Worm (Caenorhabditis elegans) whole organism, L4 larva: ENCODE measurements around the gene clec-168.
A peak's percentile ranks its signal among the peaks of the same experiment; 100 is the strongest.

Source experiments
- F37D6.2 ChIP-seq: sonication (generic microtip); optimal IDR thresholded peaks from 2 replicates; lab custom pipeline; 2016; ENCODE audit warnings: mild to moderate bottlenecking, missing genetic modification characterization, missing compliant biosample characterization
- Y48G9A.11 ChIP-seq: fragments of 200-800 bp; sonication (Bioruptor generic); IDR thresholded peaks from 2 replicates; pipeline ENCODE4 v1.3.6; 2022; ENCODE audit warnings: missing genetic modification reagents, missing genetic modification characterization, missing compliant biosample characterization
- aha-1 ChIP-seq: fragments of 150-350 bp; peaks from one replicate; lab custom pipeline; 2014; ENCODE audit warnings: missing biosample characterization, missing genetic modification characterization
- cey-2 ChIP-seq: sonication (generic microtip); optimal IDR thresholded peaks from 3 replicates; lab custom pipeline; 2017; ENCODE audit warnings: missing genetic modification characterization, mild to moderate bottlenecking, missing compliant biosample characterization, antibody characterized with exemption, borderline replicate concordance; ENCODE audit not compliant: insufficient read depth
- daf-16 ChIP-seq, 3 experiments: sonication (generic microtip); optimal IDR thresholded peaks; 2 replicates each; lab custom pipeline; 2016 to 2017; ENCODE audit warnings: missing genetic modification characterization in 3 of 3, missing genetic modification reagents in 3 of 3, mild to moderate bottlenecking in 2 of 3, missing compliant biosample characterization in 2 of 3, missing biosample characterization in 1 of 3, moderate library complexity in 1 of 3
- daf-8 ChIP-seq: fragments of 200-800 bp; sonication (Bioruptor generic); IDR thresholded peaks from 2 replicates; pipeline ENCODE4 v1.3.6; 2022; ENCODE audit warnings: missing genetic modification characterization, missing compliant biosample characterization
- dmd-6 ChIP-seq: fragments of 200-800 bp; sonication (Bioruptor generic); IDR thresholded peaks from 2 replicates; pipeline ENCODE4 v1.3.6; 2022; ENCODE audit warnings: missing genetic modification reagents, missing genetic modification characterization, missing compliant biosample characterization
- dmd-8 ChIP-seq: fragments of 200-800 bp; sonication (Bioruptor generic); IDR thresholded peaks from 2 replicates; pipeline ENCODE4 v1.3.6; 2022; ENCODE audit warnings: missing genetic modification characterization, missing compliant biosample characterization
- dmd-9 ChIP-seq: fragments of 200-800 bp; sonication (Bioruptor generic); IDR thresholded peaks from 2 replicates; pipeline ENCODE4 v1.3.6; 2022; ENCODE audit warnings: missing genetic modification reagents, missing genetic modification characterization, missing compliant biosample characterization
- dve-1 ChIP-seq: sonication (generic microtip); optimal IDR thresholded peaks from 2 replicates; lab custom pipeline; 2017; ENCODE audit warnings: antibody characterized with exemption, mild to moderate bottlenecking, missing genetic modification characterization, missing compliant biosample characterization; ENCODE audit not compliant: insufficient read depth
- fos-1 ChIP-seq: fragments of 150-350 bp; optimal IDR thresholded peaks from 2 replicates; lab custom pipeline; 2014; ENCODE audit warnings: missing biosample characterization, missing genetic modification characterization
- gei-8 ChIP-seq: fragments of 200-800 bp; sonication (Bioruptor generic); optimal IDR thresholded peaks from 2 replicates; lab custom pipeline; 2018; ENCODE audit warnings: mild to moderate bottlenecking, missing genetic modification characterization, missing compliant biosample characterization
- hmg-1.1 ChIP-seq: fragments of 200-800 bp; sonication (Bioruptor generic); IDR thresholded peaks from 2 replicates; pipeline ENCODE4 v1.3.6; 2022; ENCODE audit warnings: missing genetic modification reagents, missing genetic modification characterization, missing compliant biosample characterization
- lim-7 ChIP-seq: fragments of 200-800 bp; sonication (Bioruptor generic); IDR thresholded peaks from 2 replicates; pipeline ENCODE4 v1.3.6; 2022; ENCODE audit warnings: missing genetic modification characterization, missing compliant biosample characterization
- lin-15B ChIP-seq: fragments of 150-350 bp; sonication (generic microtip); optimal IDR thresholded peaks from 3 replicates; lab custom pipeline; 2014; ENCODE audit warnings: missing biosample characterization, missing genetic modification characterization
- lir-3 ChIP-seq: sonication (generic microtip); optimal IDR thresholded peaks from 2 replicates; lab custom pipeline; 2016; ENCODE audit warnings: mild to moderate bottlenecking, missing genetic modification characterization, missing compliant biosample characterization
- lsy-2 ChIP-seq, 2 experiments: fragments of 150-350 bp in 1 of 2; sonication (generic microtip) in 1 of 2; optimal IDR thresholded peaks; 2 replicates each; lab custom pipeline; 2014 to 2017; ENCODE audit warnings: missing biosample characterization in 2 of 2, missing genetic modification characterization in 2 of 2
- madf-5 ChIP-seq, 2 experiments: fragments of 200-800 bp; sonication (Bioruptor generic); IDR thresholded peaks; 2 replicates each; pipeline ENCODE4 v1.3.6; 2022; ENCODE audit warnings: missing compliant biosample characterization in 2 of 2, missing genetic modification characterization in 2 of 2
- madf-9 ChIP-seq: fragments of 200-800 bp; sonication (Bioruptor generic); conservative IDR thresholded peaks from 2 replicates; pipeline ENCODE4 v1.3.6; 2022; ENCODE audit warnings: missing genetic modification reagents, missing genetic modification characterization, missing compliant biosample characterization
- mdl-1 ChIP-seq, 2 experiments: fragments of 150-350 bp in 1 of 2; sonication (generic microtip) in 1 of 2; optimal IDR thresholded peaks; 2 replicates each; lab custom pipeline; 2014 to 2017; ENCODE audit warnings: missing biosample characterization in 2 of 2, missing genetic modification characterization in 2 of 2
- mdt-29 ChIP-seq: fragments of 200-800 bp; sonication (Bioruptor generic); IDR thresholded peaks from 2 replicates; pipeline ENCODE4 v1.3.6; 2022; ENCODE audit warnings: missing genetic modification reagents, missing genetic modification characterization, missing compliant biosample characterization
- mes-2 ChIP-seq: sonication (generic microtip); optimal IDR thresholded peaks from 2 replicates; lab custom pipeline; 2016; ENCODE audit warnings: missing genotype, mild to moderate bottlenecking, missing genetic modification characterization, missing compliant biosample characterization; ENCODE audit not compliant: poor library complexity, severe bottlenecking
- nhr-111 ChIP-seq: fragments of 200-800 bp; sonication (Bioruptor generic); optimal IDR thresholded peaks from 2 replicates; lab custom pipeline; 2018; ENCODE audit warnings: mild to moderate bottlenecking, missing genetic modification characterization, missing compliant biosample characterization
- nhr-28 ChIP-seq: fragments of 150-350 bp; optimal IDR thresholded peaks from 2 replicates; lab custom pipeline; 2014; ENCODE audit warnings: missing biosample characterization, missing genetic modification characterization
- nhr-6 ChIP-seq: fragments of 150-350 bp; optimal IDR thresholded peaks from 2 replicates; lab custom pipeline; 2014; ENCODE audit warnings: missing biosample characterization, missing genetic modification characterization
- nhr-76 ChIP-seq: fragments of 150-350 bp; optimal IDR thresholded peaks from 2 replicates; lab custom pipeline; 2014; ENCODE audit warnings: missing biosample characterization, missing genetic modification characterization
- nhr-77 ChIP-seq: fragments of 150-350 bp; optimal IDR thresholded peaks from 2 replicates; lab custom pipeline; 2014; ENCODE audit warnings: missing biosample characterization, missing genetic modification characterization
- pqm-1 ChIP-seq: sonication (generic microtip); optimal IDR thresholded peaks from 2 replicates; lab custom pipeline; 2017; ENCODE audit warnings: missing biosample characterization, missing genetic modification characterization
- snpc-1.2 ChIP-seq: fragments of 200-800 bp; sonication (Bioruptor generic); IDR thresholded peaks from 2 replicates; pipeline ENCODE4 v1.3.6; 2022; ENCODE audit warnings: missing genetic modification reagents, missing genetic modification characterization, missing compliant biosample characterization
- tag-97 ChIP-seq: fragments of 200-800 bp; sonication (Bioruptor generic); IDR thresholded peaks from 2 replicates; pipeline ENCODE4 v1.3.6; 2022; ENCODE audit warnings: missing genetic modification characterization, missing compliant biosample characterization
- tra-1 ChIP-seq: fragments of 200-800 bp; sonication (Bioruptor generic); IDR thresholded peaks from 2 replicates; pipeline ENCODE4 v1.3.6; 2022; ENCODE audit warnings: missing genetic modification reagents, missing genetic modification characterization, missing compliant biosample characterization
- unc-130 ChIP-seq: sonication (generic microtip); optimal IDR thresholded peaks from 2 replicates; lab custom pipeline; 2016; ENCODE audit warnings: missing genetic modification reagents, missing genetic modification characterization, missing compliant biosample characterization
- unc-39 ChIP-seq: sonication (generic microtip); optimal IDR thresholded peaks from 2 replicates; lab custom pipeline; 2017; ENCODE audit warnings: missing biosample characterization, missing genetic modification characterization
- unc-62 ChIP-seq, 3 experiments: fragments of 150-350 bp in 1 of 3; sonication (generic microtip); optimal IDR thresholded peaks in 2 of 3; peaks in 1 of 3; 1 replicate in 1 of 3; 2 replicates in 2 of 3; lab custom pipeline; 2014 to 2017; ENCODE audit warnings: missing biosample characterization in 3 of 3, missing genetic modification characterization in 3 of 3, missing genetic modification reagents in 3 of 3, missing genotype in 1 of 3
- vab-7 ChIP-seq: fragments of 200-800 bp; sonication (Bioruptor generic); IDR thresholded peaks from 2 replicates; pipeline ENCODE4 v1.3.6; 2022; ENCODE audit warnings: missing genetic modification reagents, missing genetic modification characterization, missing compliant biosample characterization
- ztf-11 ChIP-seq: fragments of 150-350 bp; optimal IDR thresholded peaks from 2 replicates; lab custom pipeline; 2014; ENCODE audit warnings: missing biosample characterization, missing genetic modification characterization

Gene clec-168

DNA sequence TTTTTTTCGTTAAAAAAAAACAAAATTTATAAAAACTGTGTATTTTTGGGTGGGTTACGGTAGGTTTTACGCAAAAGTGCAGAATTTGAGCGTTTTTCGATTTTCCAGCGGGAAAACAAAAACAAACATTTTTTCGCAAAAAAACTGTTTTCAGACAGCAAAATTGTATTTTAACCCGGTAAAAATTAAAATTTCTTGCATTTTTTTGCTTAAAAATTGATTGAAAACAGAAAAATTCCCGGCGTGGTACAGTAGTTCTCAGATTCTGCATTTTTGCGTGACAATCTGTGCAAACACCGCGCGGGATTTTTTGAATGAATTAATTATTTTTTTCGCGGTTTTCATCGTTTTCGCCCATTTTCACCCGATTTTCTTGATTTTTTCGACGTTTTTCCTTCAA, 20.3 kb downstream of the clec-168 start:
- TF ChIP-seq ztf-11 (tag; lab: Kevin White, UChicago) (no peak), lim-7 (GFP tag; lab: Robert Waterston, UW) (no peak), lin-15B (tag; lab: Kevin White, UChicago) (no peak), madf-5 (GFP tag; IDR thresholded peaks at IDR 0.05; lab: Robert Waterston, UW) (no peak), Y48G9A.11 (GFP tag; lab: Robert Waterston, UW) (0 out of 2 replicates have a peak, but pooled peaks have one; percentile 32), nhr-76 (no peak), nhr-6 (no peak), cey-2 (tag; lab: Kevin White, UChicago) (no peak), lsy-2 (tag; optimal IDR thresholded peaks at IDR 0.05; lab: Kevin White, UChicago) (peak in 1 of 2 experiments; percentile 53), aha-1 (tag; lab: Kevin White, UChicago) (peak; percentile 85), unc-130 (GFP tag; lab: Kevin White, UChicago) (peak; percentile 59), daf-8 (no peak)

DNA sequence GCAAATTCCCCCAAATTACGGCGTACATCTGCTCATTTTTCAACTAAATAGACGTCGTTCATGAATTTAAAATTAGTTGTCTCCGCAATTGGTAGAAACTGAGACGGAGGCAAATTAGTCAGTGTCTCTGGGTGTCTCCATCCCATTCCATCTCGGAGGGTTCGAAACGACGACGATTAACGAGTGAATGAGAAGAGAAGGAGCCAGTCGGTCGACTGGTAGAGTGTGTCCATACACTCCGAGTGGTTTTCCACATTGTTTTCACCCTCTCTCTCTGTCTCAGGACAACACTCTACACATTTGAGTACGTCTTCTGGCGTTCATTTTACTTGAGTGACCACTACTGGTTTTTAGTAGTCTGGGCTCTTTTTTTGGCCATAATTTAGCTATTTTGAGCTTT, 22.2 kb downstream of the clec-168 start:
- no peak for TF ChIP-seq dmd-9 (GFP tag; lab: Robert Waterston, UW)
- TF ChIP-seq hmg-1.1 (GFP tag; lab: Robert Waterston, UW), result 0 out of 2 replicates have a peak, but pooled peaks have one; percentile 24
- TF ChIP-seq F37D6.2 (tag; lab: Kevin White, UChicago), result no peak

DNA sequence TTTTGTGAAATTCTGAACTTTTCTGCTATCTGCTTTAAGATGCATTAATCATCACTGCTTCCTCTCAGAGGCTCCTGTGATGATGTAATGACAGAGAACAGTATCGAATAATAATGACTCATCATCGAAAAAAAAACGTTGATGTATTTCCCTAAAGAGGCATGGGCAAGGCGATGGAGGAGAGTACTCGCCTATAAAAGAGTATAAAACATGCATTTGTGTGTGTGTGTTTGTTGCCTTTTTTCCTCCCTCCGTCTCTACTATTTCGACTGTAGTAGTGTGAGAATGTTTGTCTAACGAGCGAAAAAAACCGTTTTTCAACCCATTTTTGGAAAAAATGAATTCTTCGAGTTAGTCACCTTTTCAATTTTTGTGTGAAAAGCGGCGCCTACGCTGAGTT, 28.1 kb downstream of the clec-168 start:
- TF ChIP-seq nhr-28 (tag; lab: Kevin White, UChicago) (peak; percentile 41), mes-2 (tag; lab: Kevin White, UChicago) (no peak), nhr-6 (peak; percentile 32), dve-1 (tag; lab: Kevin White, UChicago) (peak; percentile 32), daf-16 (GFP tag; optimal IDR thresholded peaks at IDR 0.05; lab: Kevin White, UChicago) (no peak), daf-16 (tag; optimal IDR thresholded peaks at IDR 0.05; lab: Kevin White, UChicago) (peak; percentile 14), pqm-1 (tag; lab: Kevin White, UChicago) (peak; percentile 28)

DNA sequence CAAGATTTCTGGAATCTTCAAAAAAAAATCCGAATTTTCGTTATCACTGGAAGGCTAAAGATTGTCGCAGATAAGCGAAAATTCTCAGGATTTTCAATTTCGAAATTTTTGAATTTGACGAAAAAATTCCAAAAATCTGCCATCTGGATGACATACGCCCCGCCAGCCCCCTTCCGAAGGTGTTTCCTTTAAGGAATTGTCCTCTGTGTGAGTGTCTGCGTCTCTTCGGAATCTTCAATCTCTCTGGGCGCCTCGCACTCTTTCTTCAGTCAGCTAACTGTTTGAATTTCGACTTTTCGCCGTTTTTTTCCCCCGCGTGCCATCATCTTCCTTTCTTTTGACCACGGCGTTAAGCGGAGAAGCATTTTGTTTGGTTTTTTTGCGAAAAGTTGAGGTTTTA, 29.8 kb downstream of the clec-168 start:
- TF ChIP-seq fos-1, result no peak
- peak in 1 of 2 experiments; percentile 78 for TF ChIP-seq unc-62 (GFP tag; optimal IDR thresholded peaks at IDR 0.05 in 1 of 2; lab: Kevin White, UChicago)
- TF ChIP-seq unc-62 (tag; optimal IDR thresholded peaks at IDR 0.05; lab: Kevin White, UChicago), result no peak
- TF ChIP-seq aha-1 (tag; lab: Kevin White, UChicago), result peak; percentile 64
- no peak for TF ChIP-seq tag-97
- no peak for TF ChIP-seq gei-8

DNA sequence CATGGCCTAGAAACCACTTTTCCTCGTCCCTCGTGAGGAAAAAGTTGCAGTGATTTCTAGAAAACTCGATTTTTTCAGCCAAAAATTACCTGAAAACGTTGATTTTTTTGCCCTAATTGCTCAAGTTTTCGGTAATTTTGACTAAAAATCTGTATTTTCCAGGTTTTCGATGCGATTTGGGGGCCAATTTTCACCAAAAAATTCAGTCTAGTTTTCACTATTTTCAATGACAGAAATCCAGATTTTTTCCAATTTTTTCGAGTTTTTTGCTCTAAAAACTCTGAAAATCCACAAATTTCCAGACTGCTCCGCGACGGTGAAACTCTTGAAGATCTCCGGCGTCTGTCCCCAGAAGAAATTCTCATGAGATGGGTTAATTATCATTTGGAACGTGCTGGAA, 32.6 kb downstream of the clec-168 start, which contains the start of gene plst-1:
Gene plst-1 (plus strand): TSS at position 301 of the 400 bp plus-strand sequence.
- TF ChIP-seq mdt-29, result no peak
- TF ChIP-seq lsy-2 (tag; optimal IDR thresholded peaks at IDR 0.05; lab: Kevin White, UChicago), result no peak
- TF ChIP-seq dmd-6, result no peak
- TF ChIP-seq dmd-8 (GFP tag; lab: Robert Waterston, UW), result no peak
- TF ChIP-seq aha-1 (tag; lab: Kevin White, UChicago), result no peak
- TF ChIP-seq nhr-76, result no peak
- no peak for TF ChIP-seq nhr-111 (GFP tag; lab: Kevin White, UChicago)
- TF ChIP-seq nhr-28 (tag; lab: Kevin White, UChicago), result no peak
- TF ChIP-seq lim-7 (GFP tag; lab: Robert Waterston, UW), result no peak
- no peak for TF ChIP-seq mdl-1 (tag; optimal IDR thresholded peaks at IDR 0.05; lab: Kevin White, UChicago)
- no peak for TF ChIP-seq vab-7
- no peak for TF ChIP-seq madf-9
- TF ChIP-seq nhr-77 (tag; lab: Kevin White, UChicago), result no peak
- no peak for TF ChIP-seq mes-2 (tag; lab: Kevin White, UChicago)
- TF ChIP-seq snpc-1.2, result no peak
- no peak for TF ChIP-seq unc-39 (tag; lab: Kevin White, UChicago)
- no peak for TF ChIP-seq tra-1 (GFP tag; lab: Robert Waterston, UW)
- no peak for TF ChIP-seq lir-3
